Fruit fly (Drosophila melanogaster): ENCODE measurements around the gene CG11722.

CG11722 gene

dm6 chr3R:10059952-10060351 is 14.6 kb upstream of the CG11722 start, which contains the start of gene Npc2c:
TSS of gene Npc2c (plus strand) at chr3R:10060252.
- TF ChIP-seq Hey (tag; optimal IDR thresholded peaks at IDR 0.05) (no peak), bsh (GFP tag; optimal IDR thresholded peaks at IDR 0.05) (no peak), inv (GFP tag; IDR thresholded peaks at IDR 0.05; ENCODE audit: partially characterized antibody) (no peak), tll (GFP tag; optimal IDR thresholded peaks at IDR 0.05) (no peak), ERR (GFP tag; optimal IDR thresholded peaks at IDR 0.05) (no peak), ato (GFP tag; IDR thresholded peaks at IDR 0.05; ENCODE audit: partially characterized antibody) (no peak), HmgZ (tag; optimal IDR thresholded peaks at IDR 0.05) (no peak), CG4282 (GFP tag; optimal IDR thresholded peaks at IDR 0.05) (no peak), CG6854 (GFP tag; optimal IDR thresholded peaks at IDR 0.05) (no peak), pnt (GFP tag; optimal IDR thresholded peaks at IDR 0.05) (no peak), dati (GFP tag; IDR thresholded peaks at IDR 0.05) (no peak), C15 (GFP tag; IDR thresholded peaks at IDR 0.05) (no peak), Usf (GFP tag; optimal IDR thresholded peaks at IDR 0.05) (no peak), CG2875 (GFP tag; optimal IDR thresholded peaks at IDR 0.05) (no peak), Opbp (GFP tag; IDR thresholded peaks at IDR 0.05; ENCODE audit: partially characterized antibody) (no peak), bbx (GFP tag; IDR thresholded peaks at IDR 0.05; ENCODE audit: partially characterized antibody) (no peak), CG11723 (GFP tag; optimal IDR thresholded peaks at IDR 0.05) (no peak), grau (tag; optimal IDR thresholded peaks at IDR 0.05) (no peak), CG2120 (GFP tag; optimal IDR thresholded peaks at IDR 0.05) (no peak)

dm6 chr3R:10059358-10059757 is 14.0 kb upstream of the CG11722 start:
- TF ChIP-seq grn (GFP tag; optimal IDR thresholded peaks at IDR 0.05) (peak; percentile 68), exex (tag; optimal IDR thresholded peaks at IDR 0.05) (peak; percentile 96), CG34376 (GFP tag; optimal IDR thresholded peaks at IDR 0.05) (peak; percentile 75), CG8281 (tag; optimal IDR thresholded peaks at IDR 0.05) (peak; percentile 47), CG18476 (GFP tag; optimal IDR thresholded peaks at IDR 0.05) (no peak)

dm6 chr3R:10056647-10057046 is 11.3 kb upstream of the CG11722 start:
- TF ChIP-seq hkb (optimal IDR thresholded peaks at IDR 0.05) (peak; percentile 65), hkb (GFP tag; IDR thresholded peaks at IDR 0.05) (no peak), D19A (tag; optimal IDR thresholded peaks at IDR 0.05) (no peak), Hey (tag; optimal IDR thresholded peaks at IDR 0.05) (no peak), pros (GFP tag; optimal IDR thresholded peaks at IDR 0.05) (peak; percentile 56), CG18476 (GFP tag; optimal IDR thresholded peaks at IDR 0.05) (peak; percentile 86), ac (GFP tag; optimal IDR thresholded peaks at IDR 0.05) (no peak), CG7372 (GFP tag; IDR thresholded peaks at IDR 0.05) (no peak), ham (GFP tag; IDR thresholded peaks at IDR 0.05) (no peak), CG10959 (GFP tag; IDR thresholded peaks at IDR 0.05) (0 out of 2 replicates have a peak, but pooled peaks have one; percentile 8), aop (GFP tag; IDR thresholded peaks at IDR 0.05) (no peak)

dm6 chr3R:10055951-10056350 is 10.6 kb upstream of the CG11722 start, which contains the start of gene Npc2d:
TSS of gene Npc2d (minus strand) at chr3R:10056083.
- TF ChIP-seq CG18011 (GFP tag; optimal IDR thresholded peaks at IDR 0.05) (peak; percentile 81), GATAe (GFP tag; conservative IDR thresholded peaks at IDR 0.05) (peak; percentile 44; the same call in 1 of the 2 replicates), Deaf1 (tag; optimal IDR thresholded peaks at IDR 0.05) (peak; percentile 57), shn (GFP tag; optimal IDR thresholded peaks at IDR 0.05) (no peak), CG13894 (tag; optimal IDR thresholded peaks at IDR 0.05) (no peak), exex (tag; optimal IDR thresholded peaks at IDR 0.05) (peak; percentile 24), pzg (GFP tag; optimal IDR thresholded peaks at IDR 0.05) (no peak), CG13287 (GFP tag; IDR thresholded peaks at IDR 0.05; ENCODE audit: partially characterized antibody) (no peak)

Measured in whole organism, embryonic.